Fruit fly (Drosophila melanogaster) whole organism, embryonic: ENCODE results near the gene PCID2.

Experiments
- CG10654 ChIP-seq: fragments of 200-800 bp; sonication (Bioruptor generic); optimal IDR thresholded peaks from 2 replicates; lab custom pipeline; 2016; ENCODE audit warnings: missing biosample characterization, missing genetic modification characterization
- CG11723 ChIP-seq: fragments of 200-800 bp; sonication (Bioruptor generic); optimal IDR thresholded peaks from 2 replicates; lab custom pipeline; 2017; ENCODE audit warnings: missing biosample characterization, mild to moderate bottlenecking, missing genetic modification characterization
- CG1233 ChIP-seq: fragments of 200-800 bp; sonication (Bioruptor generic); optimal IDR thresholded peaks from 4 replicates; lab custom pipeline; 2018; ENCODE audit warnings: missing biosample characterization, mild to moderate bottlenecking, missing genetic modification characterization
- CG15514 ChIP-seq: fragments of 200-800 bp; sonication (Bioruptor generic); optimal IDR thresholded peaks from 3 replicates; lab custom pipeline; 2017; ENCODE audit warnings: missing biosample characterization, missing genetic modification characterization, mild to moderate bottlenecking, moderate library complexity, missing genetic modification reagents
- CG17361 ChIP-seq: fragments of 200-800 bp; sonication (Bioruptor generic); IDR thresholded peaks from 3 replicates; pipeline ENCODE4 v1.3.6; 2022; ENCODE audit warnings: missing biosample characterization, missing genetic modification characterization
- CG17829 ChIP-seq: fragments of 200-800 bp; optimal IDR thresholded peaks from 2 replicates; lab custom pipeline; 2019; ENCODE audit warnings: missing biosample characterization, mild to moderate bottlenecking, missing genetic modification characterization, moderate library complexity
- CG1832 ChIP-seq: fragments of 200-800 bp; sonication (Bioruptor generic); optimal IDR thresholded peaks from 2 replicates; lab custom pipeline; 2017; ENCODE audit warnings: missing biosample characterization, mild to moderate bottlenecking, missing genetic modification characterization, inconsistent platforms
- CG18619 ChIP-seq: fragments of 200-800 bp; sonication (Bioruptor generic); optimal IDR thresholded peaks from 3 replicates; lab custom pipeline; 2017; ENCODE audit warnings: missing biosample characterization, mild to moderate bottlenecking, missing genetic modification characterization
- CG18764 ChIP-seq: fragments of 200-800 bp; sonication (Bioruptor generic); optimal IDR thresholded peaks from 3 replicates; lab custom pipeline; 2016; ENCODE audit warnings: missing biosample characterization, missing genetic modification characterization
- CG2712 ChIP-seq: fragments of 200-800 bp; optimal IDR thresholded peaks from 3 replicates; lab custom pipeline; 2019; ENCODE audit warnings: missing biosample characterization, mild to moderate bottlenecking, missing genetic modification characterization, moderate library complexity
- CG33557 ChIP-seq: fragments of 200-800 bp; sonication (Bioruptor generic); optimal IDR thresholded peaks from 2 replicates; lab custom pipeline; 2019; ENCODE audit warnings: missing biosample characterization, mild to moderate bottlenecking, missing genetic modification characterization, moderate library complexity
- CG3838 ChIP-seq: fragments of 200-800 bp; sonication (Bioruptor generic); optimal IDR thresholded peaks from 3 replicates; lab custom pipeline; 2016; ENCODE audit warnings: missing biosample characterization, missing genetic modification characterization
- CG4617 ChIP-seq: fragments of 200-800 bp; sonication (Bioruptor generic); optimal IDR thresholded peaks from 3 replicates; lab custom pipeline; 2016; ENCODE audit warnings: missing biosample characterization, missing genetic modification characterization, borderline replicate concordance
- CG6765 ChIP-seq: fragments of 200-800 bp; sonication (Bioruptor generic); optimal IDR thresholded peaks from 3 replicates; lab custom pipeline; 2017; ENCODE audit warnings: missing biosample characterization, mild to moderate bottlenecking, missing genetic modification characterization
- CG6791 ChIP-seq: fragments of 200-800 bp; sonication (Bioruptor generic); IDR thresholded peaks from 3 replicates; pipeline ENCODE4 v1.3.6; 2022; ENCODE audit warnings: missing biosample characterization, missing genetic modification characterization; ENCODE audit not compliant: partially characterized antibody
- CG8924 ChIP-seq: fragments of 200-800 bp; optimal IDR thresholded peaks from 3 replicates; lab custom pipeline; 2019; ENCODE audit warnings: missing biosample characterization, mild to moderate bottlenecking, missing genetic modification characterization, moderate library complexity
- Dll ChIP-seq: fragments of 200-800 bp; sonication (Bioruptor generic); IDR thresholded peaks from 4 replicates; pipeline ENCODE4 v1.3.6; 2022; ENCODE audit warnings: missing biosample characterization, missing genetic modification characterization; ENCODE audit not compliant: partially characterized antibody
- Gsc ChIP-seq: fragments of 200-800 bp; sonication (Bioruptor generic); IDR thresholded peaks from 2 replicates; pipeline ENCODE4 v1.3.6; 2022; ENCODE audit warnings: missing biosample characterization, missing genetic modification characterization
- MBD-R2 ChIP-seq: fragments of 200-800 bp; sonication (Bioruptor generic); IDR thresholded peaks from 2 replicates; pipeline ENCODE4 v1.3.6; 2022; ENCODE audit warnings: missing biosample characterization, missing genetic modification characterization
- Mes4 ChIP-seq: fragments of 200-800 bp; sonication (Bioruptor generic); optimal IDR thresholded peaks from 2 replicates; lab custom pipeline; 2016; ENCODE audit warnings: missing biosample characterization, missing genetic modification characterization
- Nf-YB ChIP-seq: fragments of 200-800 bp; sonication (Bioruptor generic); optimal IDR thresholded peaks from 3 replicates; lab custom pipeline; 2019; ENCODE audit warnings: missing biosample characterization, mild to moderate bottlenecking, missing genetic modification characterization, moderate library complexity
- Rx ChIP-seq: fragments of 200-800 bp; sonication (Bioruptor generic); IDR thresholded peaks from 2 replicates; pipeline ENCODE4 v1.3.6; 2022; ENCODE audit warnings: missing biosample characterization, missing genetic modification characterization
- Sry-δ ChIP-seq: fragments of 200-800 bp; sonication (Bioruptor generic); optimal IDR thresholded peaks from 2 replicates; lab custom pipeline; 2016; ENCODE audit warnings: missing biosample characterization, missing genetic modification characterization
- TFAM ChIP-seq: fragments of 200-800 bp; sonication (Bioruptor generic); optimal IDR thresholded peaks from 2 replicates; lab custom pipeline; 2017; ENCODE audit warnings: missing biosample characterization, missing genetic modification characterization, inconsistent platforms
- ato ChIP-seq: fragments of 200-800 bp; sonication (Bioruptor generic); IDR thresholded peaks from 2 replicates; pipeline ENCODE4 v1.3.6; 2022; ENCODE audit warnings: missing biosample characterization, missing genetic modification characterization; ENCODE audit not compliant: partially characterized antibody
- bab2 ChIP-seq: fragments of 200-800 bp; sonication (Bioruptor generic); optimal IDR thresholded peaks from 2 replicates; lab custom pipeline; 2016; ENCODE audit warnings: missing biosample characterization, missing genetic modification characterization
- bbx ChIP-seq: fragments of 200-800 bp; sonication (Bioruptor generic); IDR thresholded peaks from 2 replicates; pipeline ENCODE4 v1.3.6; 2022; ENCODE audit warnings: missing biosample characterization, missing genetic modification characterization; ENCODE audit not compliant: partially characterized antibody
- chm ChIP-seq: fragments of 200-800 bp; sonication (Bioruptor generic); IDR thresholded peaks from 2 replicates; pipeline ENCODE4 v1.3.6; 2022; ENCODE audit warnings: missing biosample characterization, missing genetic modification characterization
- emc ChIP-seq: fragments of 200-800 bp; sonication (Bioruptor generic); optimal IDR thresholded peaks from 2 replicates; lab custom pipeline; 2016; ENCODE audit warnings: missing biosample characterization, missing genetic modification characterization
- ftz-f1 ChIP-seq: fragments of 200-800 bp; sonication (Bioruptor generic); optimal IDR thresholded peaks from 2 replicates; lab custom pipeline; 2016; ENCODE audit warnings: missing biosample characterization, missing genetic modification characterization
- ham ChIP-seq: fragments of 200-800 bp; sonication (Bioruptor generic); IDR thresholded peaks from 2 replicates; pipeline ENCODE4 v1.3.6; 2022; ENCODE audit warnings: missing biosample characterization, missing genetic modification characterization
- hbn ChIP-seq: fragments of 200-800 bp; sonication (Bioruptor generic); IDR thresholded peaks from 2 replicates; pipeline ENCODE4 v1.3.6; 2022; ENCODE audit warnings: missing biosample characterization, missing genetic modification characterization; ENCODE audit not compliant: partially characterized antibody
- her ChIP-seq: fragments of 200-800 bp; sonication (Bioruptor generic); optimal IDR thresholded peaks from 2 replicates; lab custom pipeline; 2016; ENCODE audit warnings: missing biosample characterization, missing genetic modification characterization
- kay ChIP-seq: fragments of 200-800 bp; sonication (Bioruptor generic); optimal IDR thresholded peaks from 2 replicates; lab custom pipeline; 2016; ENCODE audit warnings: missing biosample characterization, missing genetic modification characterization
- lab ChIP-seq: fragments of 200-800 bp; sonication (Bioruptor generic); optimal IDR thresholded peaks from 3 replicates; lab custom pipeline; 2017; ENCODE audit warnings: missing biosample characterization, missing genetic modification characterization, mild to moderate bottlenecking, moderate library complexity, missing genetic modification reagents
- lilli ChIP-seq: fragments of 200-800 bp; sonication (Bioruptor generic); optimal IDR thresholded peaks from 3 replicates; lab custom pipeline; 2016; ENCODE audit warnings: missing biosample characterization, missing genetic modification characterization
- nom ChIP-seq: fragments of 200-800 bp; sonication (Bioruptor generic); optimal IDR thresholded peaks from 2 replicates; lab custom pipeline; 2017; ENCODE audit warnings: missing biosample characterization, missing genetic modification characterization, mild to moderate bottlenecking, moderate library complexity, missing genetic modification reagents
- onecut ChIP-seq: fragments of 200-800 bp; sonication (Bioruptor generic); IDR thresholded peaks from 2 replicates; pipeline ENCODE4 v1.3.6; 2022; ENCODE audit warnings: missing biosample characterization, missing genetic modification characterization
- pb ChIP-seq: fragments of 200-800 bp; sonication (Bioruptor generic); optimal IDR thresholded peaks from 3 replicates; lab custom pipeline; 2016; ENCODE audit warnings: missing biosample characterization, missing genetic modification characterization
- repo ChIP-seq: fragments of 200-800 bp; sonication (Bioruptor generic); optimal IDR thresholded peaks from 2 replicates; lab custom pipeline; 2016; ENCODE audit warnings: missing biosample characterization, missing genetic modification characterization
- rib ChIP-seq: fragments of 200-800 bp; sonication (Bioruptor generic); IDR thresholded peaks from 2 replicates; pipeline ENCODE4 v1.3.6; 2022; ENCODE audit warnings: missing biosample characterization, missing genetic modification characterization
- row ChIP-seq: fragments of 200-800 bp; sonication (Bioruptor generic); IDR thresholded peaks from 3 replicates; pipeline ENCODE4 v1.3.6; 2022; ENCODE audit warnings: missing biosample characterization, missing genetic modification characterization
- salm ChIP-seq: fragments of 200-800 bp; sonication (Bioruptor generic); optimal IDR thresholded peaks from 2 replicates; lab custom pipeline; 2018; ENCODE audit warnings: missing biosample characterization, mild to moderate bottlenecking, missing genetic modification characterization
- sc ChIP-seq, 3 experiments: fragments of >200 bp in 2 of 3; fragments of 200-800 bp in 1 of 3; sonication (Bioruptor generic) in 1 of 3; optimal IDR thresholded peaks; 2 replicates in 2 of 3; 3 replicates in 1 of 3; lab custom pipeline; 2017; ENCODE audit warnings: mild to moderate bottlenecking in 1 of 3, missing biosample characterization in 1 of 3, missing genetic modification characterization in 1 of 3, missing genetic modification reagents in 1 of 3
- shn ChIP-seq: fragments of 200-800 bp; sonication (Bioruptor generic); optimal IDR thresholded peaks from 3 replicates; lab custom pipeline; 2016; ENCODE audit warnings: missing biosample characterization, missing genetic modification characterization
- slbo ChIP-seq: fragments of 200-800 bp; sonication (Bioruptor generic); IDR thresholded peaks from 2 replicates; pipeline ENCODE4 v1.3.6; 2022; ENCODE audit warnings: missing biosample characterization, missing genetic modification characterization
- stwl ChIP-seq: fragments of 200-800 bp; sonication (Bioruptor generic); optimal IDR thresholded peaks from 3 replicates; lab custom pipeline; 2018; ENCODE audit warnings: missing biosample characterization, mild to moderate bottlenecking, missing genetic modification characterization, moderate library complexity
- trem ChIP-seq: fragments of 200-800 bp; optimal IDR thresholded peaks from 3 replicates; lab custom pipeline; 2019; ENCODE audit warnings: missing biosample characterization, mild to moderate bottlenecking, missing genetic modification characterization, moderate library complexity
- zen2 ChIP-seq: fragments of 200-800 bp; sonication (Bioruptor generic); IDR thresholded peaks from 3 replicates; pipeline ENCODE4 v1.3.6; 2022; ENCODE audit warnings: missing biosample characterization, missing genetic modification characterization; ENCODE audit not compliant: partially characterized antibody

The PCID2 gene

dm6 chr3L:11627819-11628483 lies 1.7 kb downstream of the PCID2 start, which contains the start of gene Apt1 (continued):
- TF ChIP-seq TFAM (GFP tag; lab: Kevin White, UChicago), result no peak
- no peak for TF ChIP-seq Gsc (GFP tag; lab: Robert Waterston, UW)
- TF ChIP-seq chm, result no peak
- peak; percentile 94 for TF ChIP-seq Sry-δ (GFP tag; lab: Kevin White, UChicago)
- TF ChIP-seq CG8924 (tag; lab: Kevin White, UChicago), result no peak
- TF ChIP-seq CG18764, result no peak
- no peak for TF ChIP-seq Mes4
- TF ChIP-seq row (GFP tag; lab: Robert Waterston, UW), result peak; percentile 60
- no peak for TF ChIP-seq CG10654 (GFP tag; lab: Kevin White, UChicago)
- TF ChIP-seq CG3838, result no peak
- TF ChIP-seq kay (GFP tag; lab: Kevin White, UChicago), result no peak
- no peak for TF ChIP-seq emc
- peak; percentile 14 for TF ChIP-seq CG17829 (tag; lab: Kevin White, UChicago)
- TF ChIP-seq lilli (GFP tag; lab: Kevin White, UChicago), result peak; percentile 35
- peak; percentile 95 for TF ChIP-seq ato (GFP tag; lab: Robert Waterston, UW)
- no peak for TF ChIP-seq bab2 (GFP tag; lab: Kevin White, UChicago)
- TF ChIP-seq CG17361, result no peak
- peak; percentile 19 for TF ChIP-seq trem (tag; lab: Kevin White, UChicago)
- TF ChIP-seq onecut (GFP tag; lab: Robert Waterston, UW), result peak; percentile 83
- peak; percentile 41 for TF ChIP-seq CG2712 (tag; lab: Kevin White, UChicago)
- TF ChIP-seq nom (GFP tag; lab: Kevin White, UChicago), result peak; percentile 68
- peak; percentile 98 for TF ChIP-seq CG6791 (GFP tag; lab: Robert Waterston, UW)
- TF ChIP-seq CG18619 (GFP tag; lab: Kevin White, UChicago), result no peak
- peak; percentile 86 for TF ChIP-seq hbn (GFP tag; lab: Robert Waterston, UW)
- peak; percentile 94 for TF ChIP-seq Dll (GFP tag; lab: Robert Waterston, UW)
- peak; percentile 93 for TF ChIP-seq zen2 (GFP tag; lab: Robert Waterston, UW)
- TF ChIP-seq CG4617 (GFP tag; lab: Kevin White, UChicago), result peak; percentile 41
- TF ChIP-seq salm (tag; lab: Kevin White, UChicago), result no peak
- TF ChIP-seq pb (GFP tag; lab: Kevin White, UChicago), result no peak
- peak; percentile 88 for TF ChIP-seq stwl (tag; lab: Kevin White, UChicago)
- no peak for TF ChIP-seq CG33557 (GFP tag; lab: Kevin White, UChicago)
- no peak for TF ChIP-seq shn (GFP tag; lab: Kevin White, UChicago)
- TF ChIP-seq sc (optimal IDR thresholded peaks at IDR 0.05; lab: Kevin White, UChicago), result no peak
- no peak for TF ChIP-seq sc (GFP tag; optimal IDR thresholded peaks at IDR 0.05; lab: Kevin White, UChicago)
- no peak for TF ChIP-seq Rx
- peak; percentile 39 for TF ChIP-seq ftz-f1
- peak; percentile 85 for TF ChIP-seq MBD-R2 (GFP tag; lab: Robert Waterston, UW)
- no peak for TF ChIP-seq CG11723 (GFP tag; lab: Kevin White, UChicago)
- TF ChIP-seq CG15514 (GFP tag; lab: Kevin White, UChicago), result peak; percentile 65
- TF ChIP-seq lab (GFP tag; lab: Kevin White, UChicago), result no peak
- no peak for TF ChIP-seq rib
- TF ChIP-seq bbx (GFP tag; lab: Robert Waterston, UW), result peak; percentile 97
- no peak for TF ChIP-seq CG1233 (GFP tag; lab: Kevin White, UChicago)
- no peak for TF ChIP-seq CG1832
- TF ChIP-seq slbo (GFP tag; lab: Robert Waterston, UW), result no peak; the same call in 1 of the 2 replicates
- no peak for TF ChIP-seq Nf-YB (GFP tag; lab: Kevin White, UChicago)
- no peak for TF ChIP-seq CG6765
- no peak for TF ChIP-seq ham (GFP tag; lab: Robert Waterston, UW)
- TF ChIP-seq her (GFP tag; lab: Kevin White, UChicago), result no peak
- no peak for TF ChIP-seq repo
